Fruit fly (Drosophila melanogaster) whole organism, wandering third instar larva: Measurements from ENCODE around the gene Pino.

ENCODE experiments used
- CG9705 ChIP-seq: fragments of 200-800 bp; sonication (Bioruptor generic); optimal IDR thresholded peaks from 2 replicates; lab custom pipeline; 2018; ENCODE audit warnings: missing biosample characterization, mild to moderate bottlenecking, missing genetic modification characterization
- CrebA ChIP-seq: fragments of 200-800 bp; sonication (Bioruptor generic); optimal IDR thresholded peaks from 2 replicates; lab custom pipeline; 2016; ENCODE audit warnings: missing biosample characterization, mild to moderate bottlenecking, missing genetic modification characterization, borderline replicate concordance
- Hr78 ChIP-seq: fragments of >200 bp; optimal IDR thresholded peaks from 2 replicates; lab custom pipeline; 2017; ENCODE audit warnings: missing biosample characterization, missing genetic modification characterization
- Myc ChIP-seq: fragments of >200 bp; optimal IDR thresholded peaks from 2 replicates; lab custom pipeline; 2017
- Rel ChIP-seq, 2 experiments: fragments of 200-800 bp; sonication (Bioruptor generic) in 1 of 2; optimal IDR thresholded peaks; 2 replicates in 1 of 2; 3 replicates in 1 of 2; lab custom pipeline; 2016 to 2019; ENCODE audit warnings: mild to moderate bottlenecking in 2 of 2, missing biosample characterization in 2 of 2, missing genetic modification characterization in 2 of 2, moderate library complexity in 1 of 2
- dmrt93B ChIP-seq: fragments of 200-800 bp; sonication (Bioruptor generic); optimal IDR thresholded peaks from 2 replicates; lab custom pipeline; 2018; ENCODE audit warnings: missing biosample characterization, mild to moderate bottlenecking, missing genetic modification characterization
- foxo ChIP-seq, 2 experiments: fragments of 200-800 bp; sonication (Bioruptor generic); optimal IDR thresholded peaks; 2 replicates in 1 of 2; 3 replicates in 1 of 2; lab custom pipeline; 2016 to 2017; ENCODE audit warnings: missing biosample characterization in 2 of 2, missing genetic modification characterization in 2 of 2
- fru ChIP-seq: fragments of 200-800 bp; sonication (Bioruptor generic); optimal IDR thresholded peaks from 3 replicates; lab custom pipeline; 2016; ENCODE audit warnings: missing biosample characterization, mild to moderate bottlenecking, missing genetic modification characterization
- h ChIP-seq: fragments of 200-800 bp; sonication (Bioruptor generic); optimal IDR thresholded peaks from 3 replicates; lab custom pipeline; 2016; ENCODE audit warnings: missing biosample characterization, mild to moderate bottlenecking, missing genetic modification characterization
- lola ChIP-seq: fragments of >200 bp; optimal IDR thresholded peaks from 2 replicates; lab custom pipeline; 2017; ENCODE audit warnings: missing biosample characterization, missing genetic modification characterization
- pan ChIP-seq: fragments of >200 bp; optimal IDR thresholded peaks from 2 replicates; lab custom pipeline; 2017
- psq ChIP-seq: fragments of 200-800 bp; sonication (Bioruptor generic); optimal IDR thresholded peaks from 3 replicates; lab custom pipeline; 2017; ENCODE audit warnings: missing biosample characterization, mild to moderate bottlenecking, missing genetic modification characterization, moderate library complexity
- sv ChIP-seq: fragments of 200-800 bp; sonication (Bioruptor generic); optimal IDR thresholded peaks from 3 replicates; lab custom pipeline; 2016; ENCODE audit warnings: missing biosample characterization, missing genetic modification characterization
- usp ChIP-seq: fragments of >200 bp; optimal IDR thresholded peaks from 2 replicates; lab custom pipeline; 2017; ENCODE audit warnings: missing biosample characterization, missing genetic modification characterization

DNA sequence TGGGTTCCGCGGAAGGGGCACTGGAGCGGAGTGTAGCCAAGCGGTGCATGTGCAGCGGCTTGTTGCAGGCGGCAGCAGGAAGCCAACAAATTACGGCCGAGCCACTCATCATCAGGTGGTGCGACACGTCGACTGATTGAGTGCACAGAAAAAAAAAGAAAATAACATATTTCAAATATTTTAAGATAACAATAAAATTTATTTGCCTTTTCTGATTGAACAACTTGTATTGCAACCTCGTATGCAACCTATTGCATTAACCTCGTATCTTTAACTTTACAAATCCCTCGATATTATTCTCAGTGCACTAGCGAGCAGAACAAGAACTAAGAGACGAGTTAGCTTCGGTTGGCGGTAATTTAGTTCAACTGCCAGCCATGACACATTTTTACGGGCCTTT lies 58.4 kb downstream of the Pino start:
- no peak for TF ChIP-seq Rel (GFP tag; optimal IDR thresholded peaks at IDR 0.05; lab: Kevin White, UChicago)
- no peak for TF ChIP-seq Rel (tag; optimal IDR thresholded peaks at IDR 0.05; lab: Kevin White, UChicago)
- TF ChIP-seq usp (GFP tag; lab: Kevin White, UChicago): no peak
- no peak for TF ChIP-seq lola (GFP tag; lab: Kevin White, UChicago)
- TF ChIP-seq CrebA: no peak
- no peak for TF ChIP-seq pan (lab: Kevin White, UChicago)
- TF ChIP-seq Hr78: no peak
- peak; percentile 44 for TF ChIP-seq h
- peak; percentile 43 for TF ChIP-seq fru (GFP tag; lab: Kevin White, UChicago)
- no peak for TF ChIP-seq psq
- no peak for TF ChIP-seq Myc (lab: Kevin White, UChicago)
- peak in 1 of 2 experiments; percentile 46 for TF ChIP-seq foxo (GFP tag; optimal IDR thresholded peaks at IDR 0.05; lab: Kevin White, UChicago)
- TF ChIP-seq sv: no peak
- TF ChIP-seq dmrt93B (GFP tag; lab: Kevin White, UChicago): no peak
- TF ChIP-seq CG9705: no peak
